Fruit fly (Drosophila melanogaster) whole organism, embryonic: Measurements from ENCODE around the gene REG.

Source experiments
- ATbp ChIP-seq: fragments of 200-800 bp; sonication (Bioruptor generic); optimal IDR thresholded peaks from 2 replicates; lab custom pipeline; 2017; ENCODE audit warnings: missing biosample characterization, mild to moderate bottlenecking, missing genetic modification characterization, missing genetic modification reagents
- Bdp1 ChIP-seq: fragments of 200-800 bp; sonication (Bioruptor generic); optimal IDR thresholded peaks from 3 replicates; lab custom pipeline; 2016; ENCODE audit warnings: missing biosample characterization, missing genetic modification characterization
- BtbVII ChIP-seq: fragments of 200-800 bp; sonication (Bioruptor generic); optimal IDR thresholded peaks from 3 replicates; lab custom pipeline; 2017; ENCODE audit warnings: missing biosample characterization, mild to moderate bottlenecking, missing genetic modification characterization
- CG10321 ChIP-seq: fragments of 200-800 bp; sonication (Bioruptor generic); IDR thresholded peaks from 2 replicates; pipeline ENCODE4 v1.3.6; 2022; ENCODE audit warnings: missing biosample characterization, missing genetic modification characterization
- CG10431 ChIP-seq: fragments of 200-800 bp; sonication (Bioruptor generic); optimal IDR thresholded peaks from 3 replicates; lab custom pipeline; 2018; ENCODE audit warnings: missing biosample characterization, mild to moderate bottlenecking, missing genetic modification characterization
- CG11093 ChIP-seq: fragments of 200-800 bp; sonication (Bioruptor generic); IDR thresholded peaks from 3 replicates; pipeline ENCODE4 v1.3.6; 2022; ENCODE audit warnings: missing biosample characterization, missing genetic modification characterization
- CG11456 ChIP-seq: fragments of 200-800 bp; sonication (Bioruptor generic); IDR thresholded peaks from 3 replicates; pipeline ENCODE4 v1.3.6; 2022; ENCODE audit warnings: missing biosample characterization, missing genetic modification characterization
- CG1233 ChIP-seq: fragments of 200-800 bp; sonication (Bioruptor generic); optimal IDR thresholded peaks from 4 replicates; lab custom pipeline; 2018; ENCODE audit warnings: missing biosample characterization, mild to moderate bottlenecking, missing genetic modification characterization
- CG14965 ChIP-seq: fragments of 200-800 bp; sonication (Bioruptor generic); optimal IDR thresholded peaks from 2 replicates; lab custom pipeline; 2016; ENCODE audit warnings: missing biosample characterization, missing genetic modification characterization, borderline replicate concordance
- CG15011 ChIP-seq: fragments of 200-800 bp; sonication (Bioruptor generic); optimal IDR thresholded peaks from 3 replicates; lab custom pipeline; 2018; ENCODE audit warnings: missing biosample characterization, mild to moderate bottlenecking, missing genetic modification characterization
- CG16815 ChIP-seq: fragments of 200-800 bp; sonication (Bioruptor generic); optimal IDR thresholded peaks from 3 replicates; lab custom pipeline; 2017; ENCODE audit warnings: missing biosample characterization, mild to moderate bottlenecking, missing genetic modification characterization
- CG17328 ChIP-seq: fragments of 200-800 bp; sonication (Bioruptor generic); IDR thresholded peaks from 2 replicates; pipeline ENCODE4 v1.3.6; 2022; ENCODE audit warnings: missing biosample characterization, missing genetic modification characterization
- CG18262 ChIP-seq: fragments of 200-800 bp; optimal IDR thresholded peaks from 3 replicates; lab custom pipeline; 2019; ENCODE audit warnings: missing biosample characterization, mild to moderate bottlenecking, missing genetic modification characterization, moderate library complexity
- CG2202 ChIP-seq: fragments of 200-800 bp; sonication (Bioruptor generic); optimal IDR thresholded peaks from 2 replicates; lab custom pipeline; 2018; ENCODE audit warnings: missing biosample characterization, mild to moderate bottlenecking, missing genetic modification characterization
- CG2678 ChIP-seq: fragments of 200-800 bp; sonication (Bioruptor generic); optimal IDR thresholded peaks from 3 replicates; lab custom pipeline; 2019; ENCODE audit warnings: missing biosample characterization, mild to moderate bottlenecking, missing genetic modification characterization, moderate library complexity
- CG34224 ChIP-seq: fragments of 200-800 bp; sonication (Bioruptor generic); IDR thresholded peaks from 3 replicates; pipeline ENCODE4 v1.3.6; 2022; ENCODE audit warnings: missing biosample characterization, missing genetic modification characterization; ENCODE audit not compliant: partially characterized antibody
- CG7372 ChIP-seq: fragments of 200-800 bp; sonication (Bioruptor generic); IDR thresholded peaks from 2 replicates; pipeline ENCODE4 v1.3.6; 2022; ENCODE audit warnings: missing biosample characterization, missing genetic modification characterization
- CG7556 ChIP-seq: fragments of 200-800 bp; sonication (Bioruptor generic); optimal IDR thresholded peaks from 2 replicates; lab custom pipeline; 2017; ENCODE audit warnings: missing biosample characterization, mild to moderate bottlenecking, missing genetic modification characterization
- CG8944 ChIP-seq: fragments of 200-800 bp; sonication (Bioruptor generic); optimal IDR thresholded peaks from 3 replicates; lab custom pipeline; 2016; ENCODE audit warnings: missing biosample characterization, missing genetic modification characterization
- CG9727 ChIP-seq: fragments of 200-800 bp; sonication (Bioruptor generic); optimal IDR thresholded peaks from 3 replicates; lab custom pipeline; 2017; ENCODE audit warnings: missing biosample characterization, mild to moderate bottlenecking, missing genetic modification characterization
- Chrac-16 ChIP-seq: fragments of 200-800 bp; sonication (Bioruptor generic); optimal IDR thresholded peaks from 3 replicates; lab custom pipeline; 2016; ENCODE audit warnings: missing biosample characterization, missing genetic modification characterization
- D19A ChIP-seq: fragments of 200-800 bp; optimal IDR thresholded peaks from 3 replicates; lab custom pipeline; 2019; ENCODE audit warnings: missing biosample characterization, mild to moderate bottlenecking, missing genetic modification characterization, moderate library complexity
- HLH3B ChIP-seq: fragments of 200-800 bp; sonication (Bioruptor generic); IDR thresholded peaks from 2 replicates; pipeline ENCODE4 v1.3.6; 2022; ENCODE audit warnings: missing biosample characterization, missing genetic modification characterization
- Hey ChIP-seq: fragments of 200-800 bp; sonication (Bioruptor generic); optimal IDR thresholded peaks from 3 replicates; lab custom pipeline; 2018; ENCODE audit warnings: missing biosample characterization, mild to moderate bottlenecking, missing genetic modification characterization
- Hr3 ChIP-seq: fragments of 200-800 bp; sonication (Bioruptor generic); optimal IDR thresholded peaks from 3 replicates; lab custom pipeline; 2016; ENCODE audit warnings: missing biosample characterization, missing genetic modification characterization
- Hr39 ChIP-seq: fragments of >200 bp; optimal IDR thresholded peaks from 2 replicates; lab custom pipeline; 2017
- Lim3 ChIP-seq: fragments of 200-800 bp; sonication (Bioruptor generic); IDR thresholded peaks from 2 replicates; pipeline ENCODE4 v1.3.6; 2022; ENCODE audit warnings: missing biosample characterization, missing genetic modification characterization
- MTF-1 ChIP-seq: fragments of 200-800 bp; sonication (Bioruptor generic); optimal IDR thresholded peaks from 2 replicates; lab custom pipeline; 2018; ENCODE audit warnings: missing biosample characterization, mild to moderate bottlenecking, missing genetic modification characterization, borderline replicate concordance
- Neu2 ChIP-seq: fragments of 200-800 bp; sonication (Bioruptor generic); optimal IDR thresholded peaks from 3 replicates; lab custom pipeline; 2016; ENCODE audit warnings: missing biosample characterization, missing genetic modification characterization, borderline replicate concordance
- Oli ChIP-seq: fragments of 200-800 bp; sonication (Bioruptor generic); optimal IDR thresholded peaks from 2 replicates; lab custom pipeline; 2018; ENCODE audit warnings: missing biosample characterization, mild to moderate bottlenecking, missing genetic modification characterization, moderate library complexity
- Ssrp ChIP-seq: fragments of 200-800 bp; sonication (Bioruptor generic); optimal IDR thresholded peaks from 2 replicates; lab custom pipeline; 2018; ENCODE audit warnings: missing biosample characterization, mild to moderate bottlenecking, missing genetic modification characterization, moderate library complexity
- Stat92E ChIP-seq, 3 experiments: fragments of >200 bp in 2 of 3; fragments of 200-800 bp in 1 of 3; sonication (Bioruptor generic) in 1 of 3; optimal IDR thresholded peaks; 2 replicates each; lab custom pipeline; 2017 to 2019; ENCODE audit warnings: missing biosample characterization in 3 of 3, missing genetic modification characterization in 3 of 3, mild to moderate bottlenecking in 1 of 3, moderate library complexity in 1 of 3
- Usf ChIP-seq: fragments of 200-800 bp; sonication (Bioruptor generic); optimal IDR thresholded peaks from 2 replicates; lab custom pipeline; 2017; ENCODE audit warnings: missing genotype, missing biosample characterization, missing genetic modification characterization
- cas ChIP-seq: fragments of 200-800 bp; sonication (Bioruptor generic); IDR thresholded peaks from 2 replicates; pipeline ENCODE4 v1.3.6; 2022; ENCODE audit warnings: missing biosample characterization, missing genetic modification characterization
- cato ChIP-seq: fragments of 200-800 bp; sonication (Bioruptor generic); optimal IDR thresholded peaks from 2 replicates; lab custom pipeline; 2016; ENCODE audit warnings: missing biosample characterization, missing genetic modification characterization, borderline replicate concordance
- dan ChIP-seq: fragments of 200-800 bp; sonication (Bioruptor generic); IDR thresholded peaks from 2 replicates; pipeline ENCODE4 v1.3.6; 2022; ENCODE audit warnings: missing biosample characterization, missing genetic modification characterization
- eve ChIP-seq, 2 experiments: fragments of >200 bp; optimal IDR thresholded peaks; 2 replicates each; lab custom pipeline; 2017; ENCODE audit warnings: missing biosample characterization in 2 of 2, missing genetic modification characterization in 2 of 2
- ken ChIP-seq: fragments of 200-800 bp; sonication (Bioruptor generic); IDR thresholded peaks from 3 replicates; pipeline ENCODE4 v1.3.6; 2022; ENCODE audit warnings: missing biosample characterization, missing genetic modification characterization
- lab ChIP-seq: fragments of 200-800 bp; sonication (Bioruptor generic); optimal IDR thresholded peaks from 3 replicates; lab custom pipeline; 2017; ENCODE audit warnings: missing biosample characterization, missing genetic modification characterization, mild to moderate bottlenecking, moderate library complexity, missing genetic modification reagents
- lbe ChIP-seq: fragments of 200-800 bp; sonication (Bioruptor generic); optimal IDR thresholded peaks from 2 replicates; lab custom pipeline; 2016; ENCODE audit warnings: missing biosample characterization, mild to moderate bottlenecking, missing genetic modification characterization
- lola ChIP-seq, 3 experiments: fragments of >200 bp in 2 of 3; fragments of 200-800 bp in 1 of 3; sonication (Bioruptor generic) in 1 of 3; optimal IDR thresholded peaks; 2 replicates each; lab custom pipeline; 2017 to 2019; ENCODE audit warnings: missing biosample characterization in 3 of 3, missing genetic modification characterization in 3 of 3, mild to moderate bottlenecking in 1 of 3, moderate library complexity in 1 of 3
- repo ChIP-seq: fragments of 200-800 bp; sonication (Bioruptor generic); optimal IDR thresholded peaks from 2 replicates; lab custom pipeline; 2016; ENCODE audit warnings: missing biosample characterization, missing genetic modification characterization
- sima ChIP-seq: fragments of 200-800 bp; sonication (Bioruptor generic); optimal IDR thresholded peaks from 2 replicates; lab custom pipeline; 2016; ENCODE audit warnings: missing biosample characterization, missing genetic modification characterization
- slou ChIP-seq: fragments of 200-800 bp; sonication (Bioruptor generic); optimal IDR thresholded peaks from 3 replicates; lab custom pipeline; 2016; ENCODE audit warnings: missing biosample characterization, missing genetic modification characterization
- sna ChIP-seq: fragments of 200-800 bp; sonication (Bioruptor generic); IDR thresholded peaks from 2 replicates; pipeline ENCODE4 v1.3.6; 2022; ENCODE audit warnings: missing biosample characterization, missing genetic modification characterization; ENCODE audit not compliant: partially characterized antibody
- trem ChIP-seq: fragments of 200-800 bp; optimal IDR thresholded peaks from 3 replicates; lab custom pipeline; 2019; ENCODE audit warnings: missing biosample characterization, mild to moderate bottlenecking, missing genetic modification characterization, moderate library complexity
- zf30C ChIP-seq: fragments of 200-800 bp; sonication (Bioruptor generic); optimal IDR thresholded peaks from 3 replicates; lab custom pipeline; 2018; ENCODE audit warnings: missing biosample characterization, mild to moderate bottlenecking, missing genetic modification characterization

REG gene

dm6 chrX:13233811-13234737 is 21.9 kb downstream of the REG start (continued):
- TF ChIP-seq eve (GFP tag; optimal IDR thresholded peaks at IDR 0.05; lab: Kevin White, UChicago), result peak; percentile 74 to 94
- peak; percentile 85 for TF ChIP-seq Oli (tag; lab: Kevin White, UChicago)
- TF ChIP-seq trem (tag; lab: Kevin White, UChicago), result peak; percentile 92
- TF ChIP-seq Ssrp (tag; lab: Kevin White, UChicago), result peak; percentile 80
- TF ChIP-seq dan (GFP tag; lab: Robert Waterston, UW), result peak; percentile 90
- peak; percentile 39 for TF ChIP-seq ATbp (GFP tag; lab: Kevin White, UChicago)
- peak; percentile 45 for TF ChIP-seq cato (GFP tag; lab: Kevin White, UChicago)
- peak; percentile 45 for TF ChIP-seq Bdp1 (GFP tag; lab: Kevin White, UChicago)
- no peak for TF ChIP-seq sna (GFP tag; lab: Robert Waterston, UW)
- peak; percentile 63 for TF ChIP-seq sima (GFP tag; lab: Kevin White, UChicago)
- peak in 1 of 3 experiments; percentile 95 for TF ChIP-seq lola (GFP tag; optimal IDR thresholded peaks at IDR 0.05; lab: Kevin White, UChicago)
- peak; percentile 82 for TF ChIP-seq CG15011 (GFP tag; lab: Kevin White, UChicago)
- peak; percentile 19 for TF ChIP-seq MTF-1
- peak; percentile 74 for TF ChIP-seq HLH3B (GFP tag; lab: Robert Waterston, UW)
- peak; percentile 88 for TF ChIP-seq D19A (tag; lab: Kevin White, UChicago)
- peak; percentile 50 for TF ChIP-seq repo (GFP tag; lab: Kevin White, UChicago)
- peak; percentile 55 for TF ChIP-seq CG14965 (GFP tag; lab: Kevin White, UChicago)
- peak; percentile 80 for TF ChIP-seq ken (GFP tag; lab: Robert Waterston, UW)
- peak; percentile 84 for TF ChIP-seq Chrac-16
- no peak; the same call in 1 of the 2 replicates for TF ChIP-seq cas (GFP tag; lab: Robert Waterston, UW)
- peak; percentile 77 for TF ChIP-seq slou
- TF ChIP-seq Hr39 (lab: Kevin White, UChicago), result no peak
- TF ChIP-seq CG16815 (GFP tag; lab: Kevin White, UChicago), result peak; percentile 88
- peak in 1 of 3 experiments; percentile 69 for TF ChIP-seq Stat92E (GFP tag; optimal IDR thresholded peaks at IDR 0.05; lab: Kevin White, UChicago)
- TF ChIP-seq CG9727 (GFP tag; lab: Kevin White, UChicago), result peak; percentile 98
- 0 out of 2 replicates have a peak, but pooled peaks have one; percentile 22 for TF ChIP-seq CG10321 (GFP tag; lab: Robert Waterston, UW)
- TF ChIP-seq CG1233 (GFP tag; lab: Kevin White, UChicago), result peak; percentile 87
- TF ChIP-seq CG7372 (GFP tag; lab: Robert Waterston, UW), result peak; percentile 45; the same call in 1 of the 2 replicates
- TF ChIP-seq Hr3, result peak; percentile 77
- no peak for TF ChIP-seq Hey (tag; lab: Kevin White, UChicago)
- TF ChIP-seq CG2678 (tag; lab: Kevin White, UChicago), result peak; percentile 87
- peak; percentile 48 for TF ChIP-seq lbe (GFP tag; lab: Kevin White, UChicago)
- no peak for TF ChIP-seq CG34224 (GFP tag; lab: Robert Waterston, UW)
- TF ChIP-seq CG2202 (tag; lab: Kevin White, UChicago), result peak; percentile 91
- TF ChIP-seq BtbVII (GFP tag; lab: Kevin White, UChicago), result peak; percentile 64
- peak; percentile 85 for TF ChIP-seq CG7556 (GFP tag; lab: Kevin White, UChicago)
- TF ChIP-seq CG10431 (GFP tag; lab: Kevin White, UChicago), result peak; percentile 29
- TF ChIP-seq CG11456 (GFP tag; lab: Robert Waterston, UW), result peak; percentile 63; the same call in 1 of the 3 replicates
- peak; percentile 90 for TF ChIP-seq CG17328 (GFP tag; lab: Robert Waterston, UW)
- TF ChIP-seq zf30C (GFP tag; lab: Kevin White, UChicago), result peak; percentile 98
- peak; percentile 76 for TF ChIP-seq lab (GFP tag; lab: Kevin White, UChicago)
- peak; percentile 92 for TF ChIP-seq Usf (GFP tag; lab: Kevin White, UChicago)
- peak; percentile 70 for TF ChIP-seq CG8944 (GFP tag; lab: Kevin White, UChicago)
- no peak for TF ChIP-seq Lim3
- peak; percentile 75 for TF ChIP-seq CG11093 (GFP tag; lab: Robert Waterston, UW)
- peak; percentile 92 for TF ChIP-seq CG18262
- TF ChIP-seq Neu2 (GFP tag; lab: Kevin White, UChicago), result peak; percentile 93
